Worm (Caenorhabditis elegans): Measurements from ENCODE around the gene ifd-2.
A peak's percentile ranks its signal among the peaks of the same experiment; 100 is the strongest.

The ifd-2 gene

DNA sequence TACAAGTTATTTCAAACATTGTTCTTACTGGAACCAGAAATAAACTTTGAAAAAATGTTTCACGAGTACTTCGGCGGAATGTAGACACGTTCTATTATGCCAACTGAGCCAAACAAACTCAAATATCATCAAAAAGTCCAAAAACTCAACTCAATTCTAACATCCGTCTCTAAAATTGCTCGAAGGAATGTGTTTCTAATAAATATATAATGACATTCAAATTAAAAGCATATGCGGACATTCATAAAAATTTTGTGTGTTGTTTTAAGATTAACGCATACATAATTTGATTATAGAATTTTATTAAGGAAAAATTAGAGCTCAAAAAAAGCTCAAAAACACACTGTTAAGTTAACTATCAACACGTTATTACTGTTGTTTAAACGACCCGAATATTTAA is 29.7 kb upstream of the ifd-2 start (continued):
- TF ChIP-seq B0035.1 (tag; optimal IDR thresholded peaks at IDR 0.05), result no peak
- no peak for TF ChIP-seq snpc-1.3 (tag; optimal IDR thresholded peaks at IDR 0.05; ENCODE audit: insufficient read depth)
- TF ChIP-seq madf-6 (GFP tag; IDR thresholded peaks at IDR 0.05), result no peak

DNA sequence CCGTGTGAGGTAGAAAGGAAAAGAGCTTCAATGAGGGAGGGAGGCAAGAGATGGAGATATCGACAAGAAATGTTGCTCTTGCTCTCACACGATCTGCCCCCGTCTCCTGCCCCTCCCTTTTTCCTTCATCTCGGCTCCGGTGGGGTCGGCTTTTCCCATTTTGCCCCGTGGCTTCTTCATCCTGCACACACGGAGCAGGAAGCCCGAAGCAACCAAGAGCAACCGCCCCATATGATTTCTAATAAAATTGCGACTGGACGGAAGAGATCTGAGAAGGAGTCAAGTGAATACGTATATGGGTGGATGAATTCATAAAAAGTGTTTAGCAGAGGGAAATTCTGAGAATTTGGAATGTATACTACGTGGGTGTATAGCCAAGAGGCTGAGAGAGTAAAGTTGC is 28.9 kb upstream of the ifd-2 start:
- TF ChIP-seq rcor-1 (GFP tag; IDR thresholded peaks at IDR 0.05) (peak; percentile 16; the same call in 1 of the 2 replicates), zfh-2 (GFP tag; conservative IDR thresholded peaks at IDR 0.05) (peak; percentile 94), madf-3 (GFP tag; IDR thresholded peaks at IDR 0.05) (0 out of 2 replicates have a peak, but pooled peaks have one; percentile 42), egrh-3 (GFP tag; IDR thresholded peaks at IDR 0.05) (peak; percentile 14; the same call in 1 of the 2 replicates), attf-5 (GFP tag; optimal IDR thresholded peaks at IDR 0.05) (no peak)

DNA sequence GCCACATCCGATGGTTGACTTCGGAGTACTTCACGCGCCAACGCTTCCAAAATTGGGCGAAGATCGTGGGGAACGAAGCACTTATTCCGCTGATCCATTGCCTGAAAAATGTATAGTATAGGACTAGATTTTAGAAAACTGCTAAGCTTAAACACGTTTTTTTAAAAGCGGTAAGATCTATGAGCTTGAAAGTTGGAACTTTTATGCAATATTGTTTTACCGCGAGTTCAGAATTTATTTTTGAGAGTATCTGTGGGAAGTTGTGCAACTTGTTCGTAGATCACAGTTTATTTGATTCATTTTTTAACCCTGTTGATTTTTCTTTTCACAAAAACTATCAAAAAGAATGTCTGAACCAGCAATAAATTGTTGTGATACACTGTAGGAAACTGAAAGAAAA is 25.7 kb upstream of the ifd-2 start, which contains the start of gene F39H12.3:
Gene F39H12.3 (minus strand): TSS at position 101 of the 400 bp plus-strand sequence.
- TF ChIP-seq nhr-179 (tag; optimal IDR thresholded peaks at IDR 0.05), result no peak

DNA sequence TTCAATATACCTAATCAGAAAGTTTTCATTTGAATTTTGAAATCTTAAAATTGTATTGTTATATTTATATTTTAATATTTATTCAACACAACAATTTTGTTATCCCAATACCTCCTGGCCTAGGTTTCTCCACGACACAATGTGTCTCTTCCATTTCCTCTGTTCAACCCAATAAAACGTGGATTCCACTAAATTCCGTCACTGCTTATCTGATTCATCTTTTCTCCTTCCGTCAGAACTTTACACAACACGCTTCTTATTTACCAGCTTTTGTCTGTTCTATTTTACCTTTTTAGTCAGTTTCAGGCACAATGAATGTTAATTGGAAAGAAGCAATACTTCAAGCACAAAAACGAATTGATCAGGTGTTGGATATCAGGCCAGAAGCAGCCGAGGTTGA is 18.7 kb upstream of the ifd-2 start, which contains the start of gene F39H12.1:
Gene F39H12.1 (plus strand): TSS at position 301 of the 400 bp plus-strand sequence.
- TF ChIP-seq xnd-1 (tag; optimal IDR thresholded peaks at IDR 0.05) (no peak), ceh-79 (tag; optimal IDR thresholded peaks at IDR 0.05) (no peak)

DNA sequence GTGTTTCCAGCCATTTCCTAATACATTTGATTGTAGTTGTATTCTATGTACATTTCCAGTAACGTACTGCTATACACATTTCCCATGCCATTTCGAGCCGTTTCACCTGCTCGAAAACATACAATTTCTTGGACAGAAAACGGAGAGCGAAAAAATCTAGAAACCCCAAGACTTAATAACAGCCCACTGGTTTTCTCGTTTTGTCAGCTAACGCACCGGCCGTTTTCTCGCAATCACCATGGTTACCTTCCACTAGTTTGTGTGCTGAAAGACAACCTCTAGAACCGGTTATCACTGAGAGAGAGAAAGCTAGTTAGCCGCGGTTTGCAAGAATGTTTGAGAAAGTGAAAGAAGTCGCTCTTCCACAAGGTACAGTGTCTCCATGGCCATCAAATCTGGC is 14.5 kb upstream of the ifd-2 start:
- TF ChIP-seq chd-7 (tag; optimal IDR thresholded peaks at IDR 0.05), result no peak

DNA sequence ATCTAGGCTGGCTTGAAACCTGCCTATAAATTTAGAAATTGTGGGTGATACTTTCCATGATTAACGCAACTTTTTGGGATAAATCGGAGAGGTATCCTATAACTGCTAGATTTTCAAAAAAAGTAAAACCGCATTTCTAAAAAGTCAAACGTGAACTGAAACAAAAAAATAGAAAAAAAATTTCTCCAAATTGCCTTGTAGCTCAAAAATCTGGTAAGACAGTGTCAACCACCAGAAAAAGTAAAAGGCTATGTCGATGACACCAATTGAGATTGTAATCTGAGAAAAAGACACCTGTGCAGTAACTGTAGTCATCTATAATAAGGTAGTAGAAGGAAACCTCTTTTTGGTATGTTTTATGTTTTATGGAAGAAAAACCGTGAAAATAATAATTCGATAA is 12.9 kb upstream of the ifd-2 start, which contains the start of gene wdr-54:
Gene wdr-54 (plus strand): TSS at position 301 of the 400 bp plus-strand sequence.
- TF ChIP-seq ceh-79 (tag; optimal IDR thresholded peaks at IDR 0.05), result no peak
- no peak for TF ChIP-seq lir-1 (GFP tag; conservative IDR thresholded peaks at IDR 0.05)
- no peak for TF ChIP-seq nfya-2 (GFP tag; IDR thresholded peaks at IDR 0.05)
- TF ChIP-seq ztf-18 (tag; optimal IDR thresholded peaks at IDR 0.05), result no peak
- TF ChIP-seq F39B2.1 (GFP tag; IDR thresholded peaks at IDR 0.05), result no peak
- no peak for TF ChIP-seq lin-35 (GFP tag; optimal IDR thresholded peaks at IDR 0.05)
- TF ChIP-seq tlf-1 (GFP tag; optimal IDR thresholded peaks at IDR 0.05), result no peak
- no peak for TF ChIP-seq F37B4.10 (GFP tag; IDR thresholded peaks at IDR 0.05)
- TF ChIP-seq zfh-2 (GFP tag; conservative IDR thresholded peaks at IDR 0.05), result no peak
- no peak for TF ChIP-seq pbrm-1 (GFP tag; IDR thresholded peaks at IDR 0.05)
- no peak for TF ChIP-seq sdz-38 (tag; optimal IDR thresholded peaks at IDR 0.05)
- no peak for TF ChIP-seq hsf-1 (GFP tag; IDR thresholded peaks at IDR 0.05)
- no peak for TF ChIP-seq atf-7 (tag; optimal IDR thresholded peaks at IDR 0.05)
- no peak for TF ChIP-seq B0261.1 (tag; optimal IDR thresholded peaks at IDR 0.05)
- TF ChIP-seq xnd-1 (tag; optimal IDR thresholded peaks at IDR 0.05), result no peak
- TF ChIP-seq ceh-40 (GFP tag; IDR thresholded peaks at IDR 0.05), result no peak
- TF ChIP-seq F49E8.2 (tag; optimal IDR thresholded peaks at IDR 0.05; ENCODE audit: insufficient read depth), result no peak
- no peak for TF ChIP-seq snpc-3.4 (tag; optimal IDR thresholded peaks at IDR 0.05)
- TF ChIP-seq F33H1.4 (GFP tag; IDR thresholded peaks at IDR 0.05), result no peak
- no peak for TF ChIP-seq dpff-1 (tag; optimal IDR thresholded peaks at IDR 0.05)

Data from whole organism, young adult.